In genomic region chrX:15567986-15568940, ce11 we compare ENCODE assay signal across 5 worm cellular contexts.
TF ChIP-seq lines count a peak whose summit lies in the region.

dyn-1 (plus strand) TSS chrX:15568890.

TF ChIP-seq in whole organism, L1 larva, 84 proteins besides CTCF, POLR2A, EP300 and RAD21 (continues in another document):
- TF ChIP-seq pag-3 (tag; optimal IDR thresholded peaks at IDR 0.05; lab: Kevin White, UChicago; ENCODE audit: borderline replicate concordance, insufficient read depth) (peak; percentile 77), zag-1 (tag; optimal IDR thresholded peaks at IDR 0.05; lab: Kevin White, UChicago) (no peak), nhr-12 (tag; optimal IDR thresholded peaks at IDR 0.05; lab: Kevin White, UChicago) (no peak), blmp-1 (tag; optimal IDR thresholded peaks at IDR 0.05; lab: Kevin White, UChicago) (peak; percentile 82), nhr-11 (tag; optimal IDR thresholded peaks at IDR 0.05; lab: Kevin White, UChicago) (no peak), tlp-1 (tag; optimal IDR thresholded peaks at IDR 0.05; lab: Kevin White, UChicago) (no peak), nhr-76 (tag; optimal IDR thresholded peaks at IDR 0.05; lab: Kevin White, UChicago) (no peak), unc-98 (GFP tag; IDR thresholded peaks at IDR 0.05; lab: Robert Waterston, UW) (no peak), sup-37 (GFP tag; optimal IDR thresholded peaks at IDR 0.05; lab: Kevin White, UChicago) (no peak), ceh-88 (GFP tag; IDR thresholded peaks at IDR 0.05; lab: Robert Waterston, UW) (no peak), xbp-1 (tag; optimal IDR thresholded peaks at IDR 0.05; lab: Kevin White, UChicago) (peak; percentile 47), rnt-1 (tag; optimal IDR thresholded peaks at IDR 0.05; lab: Kevin White, UChicago) (peak; percentile 70), ceh-63 (GFP tag; optimal IDR thresholded peaks at IDR 0.05; lab: Kevin White, UChicago) (no peak), unc-62 (GFP tag; optimal IDR thresholded peaks at IDR 0.05; lab: Kevin White, UChicago) (no peak), nhr-237 (tag; optimal IDR thresholded peaks at IDR 0.05; lab: Kevin White, UChicago) (no peak), grh-1 (GFP tag; IDR thresholded peaks at IDR 0.05; lab: Robert Waterston, UW) (peak; percentile 49), unc-86 (tag; optimal IDR thresholded peaks at IDR 0.05; lab: Kevin White, UChicago) (peak; percentile 0), snu-23 (GFP tag; optimal IDR thresholded peaks at IDR 0.05; lab: Kevin White, UChicago) (peak; percentile 86), ztf-4 (tag; optimal IDR thresholded peaks at IDR 0.05; lab: Kevin White, UChicago) (no peak)

TF ChIP-seq in whole organism, L3 larva, 47 proteins besides CTCF, POLR2A, EP300 and RAD21 (continues in another document):
- TF ChIP-seq unc-62 (GFP tag; optimal IDR thresholded peaks at IDR 0.05; lab: Kevin White, UChicago) (no peak), ceh-28 (tag; optimal IDR thresholded peaks at IDR 0.05; lab: Kevin White, UChicago) (peak; percentile 9), aly-2 (tag; optimal IDR thresholded peaks at IDR 0.05; lab: Kevin White, UChicago) (no peak), nhr-77 (tag; optimal IDR thresholded peaks at IDR 0.05; lab: Kevin White, UChicago) (no peak), fkh-2 (tag; optimal IDR thresholded peaks at IDR 0.05; lab: Kevin White, UChicago) (no peak), zag-1 (tag; optimal IDR thresholded peaks at IDR 0.05; lab: Kevin White, UChicago) (no peak), fos-1 (tag; optimal IDR thresholded peaks at IDR 0.05; lab: Kevin White, UChicago) (peak; percentile 49), egl-27 (tag; optimal IDR thresholded peaks at IDR 0.05; lab: Kevin White, UChicago) (no peak), nhr-25 (tag; optimal IDR thresholded peaks at IDR 0.05; lab: Kevin White, UChicago) (peak; percentile 88), lin-39 (tag; optimal IDR thresholded peaks at IDR 0.05; lab: Kevin White, UChicago) (peak; percentile 21), nhr-23 (tag; optimal IDR thresholded peaks at IDR 0.05; lab: Kevin White, UChicago) (peak; percentile 69), nhr-43 (tag; optimal IDR thresholded peaks at IDR 0.05; lab: Kevin White, UChicago; ENCODE audit: poor library complexity, severe bottlenecking) (peak; percentile 65), elt-3 (tag; optimal IDR thresholded peaks at IDR 0.05; lab: Kevin White, UChicago) (no peak), R02D3.7 (tag; optimal IDR thresholded peaks at IDR 0.05; lab: Kevin White, UChicago) (peak; percentile 8), ceh-9 (tag; optimal IDR thresholded peaks at IDR 0.05; lab: Kevin White, UChicago) (no peak), lin-15B (tag; optimal IDR thresholded peaks at IDR 0.05; lab: Kevin White, UChicago) (peak; percentile 39), snpc-4 (tag; optimal IDR thresholded peaks at IDR 0.05; lab: Kevin White, UChicago) (peak; percentile 80), pha-4 (tag; optimal IDR thresholded peaks at IDR 0.05; lab: Kevin White, UChicago) (peak; percentile 62), ztf-11 (tag; optimal IDR thresholded peaks at IDR 0.05; lab: Kevin White, UChicago) (no peak)

TF ChIP-seq in whole organism, early embryonic, 17 proteins besides CTCF, POLR2A, EP300 and RAD21:
- TF ChIP-seq B0310.2 (tag; optimal IDR thresholded peaks at IDR 0.05; lab: Kevin White, UChicago) = peak; percentile 8
- TF ChIP-seq hmbx-1 (tag; optimal IDR thresholded peaks at IDR 0.05; lab: Kevin White, UChicago) = no peak
- TF ChIP-seq hmg-4 (GFP tag; optimal IDR thresholded peaks at IDR 0.05; lab: Kevin White, UChicago) = peak; percentile 50
- no peak for TF ChIP-seq F13C5.2 (tag; optimal IDR thresholded peaks at IDR 0.05; lab: Kevin White, UChicago)
- peak; percentile 3 for TF ChIP-seq aly-1 (tag; optimal IDR thresholded peaks at IDR 0.05; lab: Kevin White, UChicago)
- TF ChIP-seq tbx-11 (GFP tag; IDR thresholded peaks at IDR 0.05; lab: Robert Waterston, UW) = no peak

TF ChIP-seq in whole organism, midembryonic, 9 proteins besides CTCF, POLR2A, EP300 and RAD21:
- TF ChIP-seq ztf-23 (GFP tag; IDR thresholded peaks at IDR 0.05; lab: Robert Waterston, UW) = 0 out of 2 replicates have a peak, but pooled peaks have one; percentile 13
- TF ChIP-seq med-1 (GFP tag; optimal IDR thresholded peaks at IDR 0.05; lab: Kevin White, UChicago; ENCODE audit: insufficient read depth) = no peak
- no peak for TF ChIP-seq cog-1 (tag; optimal IDR thresholded peaks at IDR 0.05; lab: Kevin White, UChicago)
- TF ChIP-seq tab-1 (GFP tag; IDR thresholded peaks at IDR 0.05; lab: Robert Waterston, UW) = no peak
- no peak for TF ChIP-seq klf-2 (GFP tag; conservative IDR thresholded peaks at IDR 0.05; lab: Robert Waterston, UW)
- TF ChIP-seq T22C8.4 (GFP tag; IDR thresholded peaks at IDR 0.05; lab: Robert Waterston, UW) = no peak

TF ChIP-seq in whole organism, young adult, 124 proteins besides CTCF, POLR2A, EP300 and RAD21 (continues in another document):
- TF ChIP-seq egrh-3 (GFP tag; IDR thresholded peaks at IDR 0.05; lab: Robert Waterston, UW) = peak; percentile 39
- TF ChIP-seq F49E8.2 (tag; optimal IDR thresholded peaks at IDR 0.05; lab: Kevin White, UChicago; ENCODE audit: insufficient read depth) = no peak
- TF ChIP-seq atf-7 (tag; optimal IDR thresholded peaks at IDR 0.05; lab: Kevin White, UChicago) = peak; percentile 47
- TF ChIP-seq mes-4 (tag; optimal IDR thresholded peaks at IDR 0.05; lab: Kevin White, UChicago) = no peak
- TF ChIP-seq F33H1.4 (GFP tag; IDR thresholded peaks at IDR 0.05; lab: Robert Waterston, UW) = no peak
- TF ChIP-seq repo-1 (tag; optimal IDR thresholded peaks at IDR 0.05; lab: Kevin White, UChicago) = no peak
- no peak for TF ChIP-seq ets-4 (GFP tag; optimal IDR thresholded peaks at IDR 0.05; lab: Kevin White, UChicago)
- TF ChIP-seq D2030.7 (GFP tag; IDR thresholded peaks at IDR 0.05; lab: Robert Waterston, UW) = no peak
- no peak for TF ChIP-seq mel-28 (tag; optimal IDR thresholded peaks at IDR 0.05; lab: Kevin White, UChicago; ENCODE audit: borderline replicate concordance)
- peak; percentile 7 for TF ChIP-seq ztf-3 (GFP tag; optimal IDR thresholded peaks at IDR 0.05; lab: Kevin White, UChicago)
- no peak for TF ChIP-seq B0261.1 (tag; optimal IDR thresholded peaks at IDR 0.05; lab: Kevin White, UChicago)
- TF ChIP-seq B0019.2 (GFP tag; conservative IDR thresholded peaks at IDR 0.05; lab: Robert Waterston, UW) = no peak
- no peak for TF ChIP-seq ceh-79 (tag; optimal IDR thresholded peaks at IDR 0.05; lab: Kevin White, UChicago)
- no peak for TF ChIP-seq Y53F4B.3 (GFP tag; IDR thresholded peaks at IDR 0.05; lab: Robert Waterston, UW)
- no peak for TF ChIP-seq mxl-1 (tag; optimal IDR thresholded peaks at IDR 0.05; lab: Kevin White, UChicago)
- no peak for TF ChIP-seq chd-7 (tag; optimal IDR thresholded peaks at IDR 0.05; lab: Kevin White, UChicago)
- TF ChIP-seq hrde-1 (tag; optimal IDR thresholded peaks at IDR 0.05; lab: Kevin White, UChicago; ENCODE audit: borderline replicate concordance) = no peak
- TF ChIP-seq nhr-27 (tag; optimal IDR thresholded peaks at IDR 0.05; lab: Kevin White, UChicago) = no peak
- TF ChIP-seq athp-1 (tag; optimal IDR thresholded peaks at IDR 0.05; lab: Kevin White, UChicago) = no peak
- no peak for TF ChIP-seq ceh-91 (GFP tag; IDR thresholded peaks at IDR 0.05; lab: Robert Waterston, UW)
- no peak for TF ChIP-seq hmg-20 (GFP tag; IDR thresholded peaks at IDR 0.05; lab: Robert Waterston, UW)
- no peak for TF ChIP-seq ztf-6 (GFP tag; IDR thresholded peaks at IDR 0.05; lab: Robert Waterston, UW)
- no peak for TF ChIP-seq nhr-90 (tag; optimal IDR thresholded peaks at IDR 0.05; lab: Kevin White, UChicago)
- peak; percentile 64 for TF ChIP-seq mcd-1 (GFP tag; IDR thresholded peaks at IDR 0.05; lab: Robert Waterston, UW)
- TF ChIP-seq akir-1 (GFP tag; optimal IDR thresholded peaks at IDR 0.05; lab: Kevin White, UChicago) = no peak
- TF ChIP-seq hlh-26 (GFP tag; conservative IDR thresholded peaks at IDR 0.05; lab: Robert Waterston, UW) = no peak
- no peak; the same call in 1 of the 2 replicates for TF ChIP-seq nfyb-1 (GFP tag; IDR thresholded peaks at IDR 0.05; lab: Robert Waterston, UW)
- no peak for TF ChIP-seq sptf-2 (GFP tag; optimal IDR thresholded peaks at IDR 0.05; lab: Kevin White, UChicago)
- TF ChIP-seq attf-5 (GFP tag; optimal IDR thresholded peaks at IDR 0.05; lab: Kevin White, UChicago) = peak; percentile 87
- TF ChIP-seq ceh-58 (GFP tag; IDR thresholded peaks at IDR 0.05; lab: Robert Waterston, UW) = no peak
- TF ChIP-seq ama-1 (optimal IDR thresholded peaks at IDR 0.05; lab: Kevin White, UChicago) = no peak
- peak in 1 of 2 experiments; percentile 2 for TF ChIP-seq ama-1 (GFP tag; optimal IDR thresholded peaks at IDR 0.05; lab: Kevin White, UChicago)
- TF ChIP-seq madf-10 (tag; optimal IDR thresholded peaks at IDR 0.05; lab: Kevin White, UChicago) = peak; percentile 39
- TF ChIP-seq aptf-3 (GFP tag; IDR thresholded peaks at IDR 0.05; lab: Robert Waterston, UW) = no peak
- TF ChIP-seq B0035.1 (tag; optimal IDR thresholded peaks at IDR 0.05; lab: Kevin White, UChicago) = no peak
- no peak for TF ChIP-seq egl-44 (GFP tag; IDR thresholded peaks at IDR 0.05; lab: Robert Waterston, UW)
- TF ChIP-seq attf-6 (GFP tag; IDR thresholded peaks at IDR 0.05; lab: Robert Waterston, UW) = no peak
- no peak for TF ChIP-seq Y53G8AR.9 (GFP tag; conservative IDR thresholded peaks at IDR 0.05; lab: Robert Waterston, UW)
- no peak for TF ChIP-seq ztf-25 (GFP tag; IDR thresholded peaks at IDR 0.05; lab: Robert Waterston, UW)
- TF ChIP-seq tlf-1 (GFP tag; optimal IDR thresholded peaks at IDR 0.05; lab: Kevin White, UChicago) = no peak
- TF ChIP-seq attf-3 (GFP tag; conservative IDR thresholded peaks at IDR 0.05; lab: Robert Waterston, UW) = no peak
- no peak for TF ChIP-seq zim-3 (tag; optimal IDR thresholded peaks at IDR 0.05; lab: Kevin White, UChicago)
- TF ChIP-seq egl-18 (GFP tag; IDR thresholded peaks at IDR 0.05; lab: Robert Waterston, UW) = no peak
- no peak for TF ChIP-seq pbrm-1 (GFP tag; IDR thresholded peaks at IDR 0.05; lab: Robert Waterston, UW)
- peak; percentile 70 for TF ChIP-seq K11D2.4 (GFP tag; IDR thresholded peaks at IDR 0.05; lab: Robert Waterston, UW)
- TF ChIP-seq sea-2 (GFP tag; IDR thresholded peaks at IDR 0.05; lab: Robert Waterston, UW) = no peak
- no peak for TF ChIP-seq C17E4.6 (GFP tag; IDR thresholded peaks at IDR 0.05; lab: Robert Waterston, UW)
- TF ChIP-seq lag-1 (GFP tag; IDR thresholded peaks at IDR 0.05; lab: Robert Waterston, UW) = no peak
- TF ChIP-seq snpc-3.4 (tag; optimal IDR thresholded peaks at IDR 0.05; lab: Kevin White, UChicago) = no peak
- TF ChIP-seq rec-8 (tag; optimal IDR thresholded peaks at IDR 0.05; lab: Kevin White, UChicago) = no peak
- TF ChIP-seq fkh-3 (tag; optimal IDR thresholded peaks at IDR 0.05; lab: Kevin White, UChicago) = no peak
- TF ChIP-seq ztf-28 (GFP tag; IDR thresholded peaks at IDR 0.05; lab: Robert Waterston, UW) = no peak

Comparison
In these comparisons a context has a peak if more than half of its experiments do, and no peak if none do; other contexts are left out.
1. Of the 8 proteins assayed by ChIP-seq in both whole organism, young adult and whole organism, L1 larva: peak only in whole organism, young adult: none; only in whole organism, L1 larva: dpl-1, nhr-90 and unc-130; in both: efl-1 and snpc-4; in neither: 1; mixed calls (peak in some experiments, not most) for 2.